Worm (Caenorhabditis elegans): ENCODE results near the gene ttll-5.

- TF ChIP-seq ZK546.5 (tag; optimal IDR thresholded peaks at IDR 0.05) (no peak), unc-39 (tag; optimal IDR thresholded peaks at IDR 0.05) (no peak)
These were observed 34.7 kb downstream of the ttll-5 start, which contains the start of gene F38B7.2 for ce11 chrV:11543564-11543963.

Data from whole organism, L2 larva.